Fruit fly (Drosophila melanogaster) whole organism, pupa: ENCODE measurements around the gene Gs1l.

Experiments
- CG12605 ChIP-seq: fragments of 200-800 bp; sonication (Bioruptor generic); IDR thresholded peaks from 2 replicates; pipeline ENCODE4 v1.3.6; 2022; ENCODE audit warnings: missing biosample characterization, missing genetic modification characterization
- CG8159 ChIP-seq: fragments of 200-800 bp; sonication (Bioruptor generic); optimal IDR thresholded peaks from 3 replicates; lab custom pipeline; 2018; ENCODE audit warnings: missing biosample characterization, mild to moderate bottlenecking, missing genetic modification characterization, moderate library complexity
- EcR ChIP-seq: fragments of 200-800 bp; sonication (Bioruptor generic); optimal IDR thresholded peaks from 3 replicates; lab custom pipeline; 2019; ENCODE audit warnings: missing biosample characterization, missing genetic modification characterization, mild to moderate bottlenecking, moderate library complexity, missing genetic modification reagents

DNA sequence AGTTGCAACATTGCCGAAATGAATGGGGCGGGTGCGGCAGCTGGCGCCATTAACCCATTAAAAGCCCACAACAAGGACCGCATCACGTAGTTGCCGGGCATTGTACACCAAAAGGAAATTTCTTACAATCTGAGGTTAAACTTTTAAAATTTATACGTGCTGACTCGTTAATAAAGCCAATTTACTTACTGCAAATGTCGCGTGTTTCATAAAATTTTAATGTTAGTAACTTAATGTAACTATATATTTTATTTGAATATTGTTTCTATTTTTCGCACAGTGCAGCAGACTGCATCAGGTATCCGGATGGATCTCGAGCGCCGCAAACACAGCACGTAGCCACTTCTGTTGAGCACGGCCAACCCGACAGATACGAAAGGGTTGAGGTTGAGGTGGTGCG, 39.7 kb downstream of the Gs1l start:
- TF ChIP-seq CG8159 (peak; percentile 74), CG12605 (no peak), EcR (GFP tag; lab: Kevin White, UChicago) (no peak)
